Fruit fly (Drosophila melanogaster) whole organism, wandering third instar larva: Measurements from ENCODE around the gene CG7156.
A peak's percentile ranks its signal among the peaks of the same experiment; 100 is the strongest.

Experiments used
- Abd-B ChIP-seq: fragments of >200 bp; optimal IDR thresholded peaks from 2 replicates; lab custom pipeline; 2017; ENCODE audit warnings: missing biosample characterization, missing genetic modification characterization
- CG32264 ChIP-seq: fragments of 200-800 bp; sonication (Bioruptor generic); optimal IDR thresholded peaks from 2 replicates; lab custom pipeline; 2016; ENCODE audit warnings: missing biosample characterization, missing genetic modification characterization
- CG9705 ChIP-seq: fragments of 200-800 bp; sonication (Bioruptor generic); optimal IDR thresholded peaks from 2 replicates; lab custom pipeline; 2018; ENCODE audit warnings: missing biosample characterization, mild to moderate bottlenecking, missing genetic modification characterization
- CrebA ChIP-seq: fragments of 200-800 bp; sonication (Bioruptor generic); optimal IDR thresholded peaks from 2 replicates; lab custom pipeline; 2016; ENCODE audit warnings: missing biosample characterization, mild to moderate bottlenecking, missing genetic modification characterization, borderline replicate concordance
- Dfd ChIP-seq: fragments of >200 bp; optimal IDR thresholded peaks from 2 replicates; lab custom pipeline; 2017; ENCODE audit warnings: missing biosample characterization, missing genetic modification characterization
- Dif ChIP-seq: fragments of 200-275, 200-300 bp; sonication (Bioruptor generic); optimal IDR thresholded peaks from 2 replicates; lab custom pipeline; 2018; ENCODE audit warnings: missing biosample characterization, missing genetic modification characterization; ENCODE audit not compliant: partially characterized antibody
- GATAd ChIP-seq: sonication (Bioruptor generic); optimal IDR thresholded peaks from 2 replicates; lab custom pipeline; 2016; ENCODE audit warnings: missing biosample characterization, missing genetic modification characterization
- HLH106 ChIP-seq: fragments of 200-800 bp; optimal IDR thresholded peaks from 3 replicates; lab custom pipeline; 2019; ENCODE audit warnings: missing biosample characterization, mild to moderate bottlenecking, missing genetic modification characterization, moderate library complexity
- Hnf4 ChIP-seq: fragments of 200-800 bp; sonication (Bioruptor generic); optimal IDR thresholded peaks from 2 replicates; lab custom pipeline; 2016; ENCODE audit warnings: missing biosample characterization, mild to moderate bottlenecking, missing genetic modification characterization
- Hr78 ChIP-seq: fragments of >200 bp; optimal IDR thresholded peaks from 2 replicates; lab custom pipeline; 2017; ENCODE audit warnings: missing biosample characterization, missing genetic modification characterization
- Hr83 ChIP-seq: fragments of 200-300 bp; sonication (Bioruptor generic); optimal IDR thresholded peaks from 2 replicates; lab custom pipeline; 2016; ENCODE audit warnings: missing biosample characterization, mild to moderate bottlenecking, missing genetic modification characterization, moderate library complexity; ENCODE audit not compliant: poor library complexity, severe bottlenecking
- Jra ChIP-seq: sonication (Bioruptor generic); optimal IDR thresholded peaks from 2 replicates; lab custom pipeline; 2016; ENCODE audit warnings: missing biosample characterization, missing genetic modification characterization
- Mio ChIP-seq: sonication (Bioruptor generic); optimal IDR thresholded peaks from 2 replicates; lab custom pipeline; 2016; ENCODE audit warnings: missing biosample characterization, missing genetic modification characterization
- Myc ChIP-seq: fragments of >200 bp; optimal IDR thresholded peaks from 2 replicates; lab custom pipeline; 2017
- N ChIP-seq: fragments of >200 bp; optimal IDR thresholded peaks from 2 replicates; lab custom pipeline; 2018; ENCODE audit warnings: missing biosample characterization, missing external identifiers, missing genetic modification characterization
- OdsH ChIP-seq: fragments of 200-800 bp; sonication (Bioruptor generic); optimal IDR thresholded peaks from 2 replicates; lab custom pipeline; 2016; ENCODE audit warnings: missing biosample characterization, mild to moderate bottlenecking, missing genetic modification characterization
- Rel ChIP-seq, 2 experiments: fragments of 200-800 bp; sonication (Bioruptor generic) in 1 of 2; optimal IDR thresholded peaks; 2 replicates in 1 of 2; 3 replicates in 1 of 2; lab custom pipeline; 2016 to 2019; ENCODE audit warnings: mild to moderate bottlenecking in 2 of 2, missing biosample characterization in 2 of 2, missing genetic modification characterization in 2 of 2, moderate library complexity in 1 of 2
- Sp1 ChIP-seq: fragments of 200-800 bp; sonication (Bioruptor generic); optimal IDR thresholded peaks from 3 replicates; lab custom pipeline; 2019; ENCODE audit warnings: missing biosample characterization, mild to moderate bottlenecking, missing genetic modification characterization, moderate library complexity
- Vsx2 ChIP-seq: fragments of 200-300, 225-300 bp; sonication (Bioruptor generic); optimal IDR thresholded peaks from 2 replicates; lab custom pipeline; 2018; ENCODE audit warnings: missing biosample characterization, missing genetic modification characterization; ENCODE audit not compliant: partially characterized antibody
- br ChIP-seq: fragments of 200-800 bp; sonication (Bioruptor generic); optimal IDR thresholded peaks from 2 replicates; lab custom pipeline; 2016; ENCODE audit warnings: missing biosample characterization, missing genetic modification characterization
- brk ChIP-seq: fragments of 200-800 bp; sonication (Bioruptor generic); optimal IDR thresholded peaks from 2 replicates; lab custom pipeline; 2016; ENCODE audit warnings: missing biosample characterization, mild to moderate bottlenecking, missing genetic modification characterization
- dl ChIP-seq, 2 experiments: fragments of 175-275, 200-275 bp in 1 of 2; fragments of 200-275 bp in 1 of 2; sonication (Bioruptor generic); optimal IDR thresholded peaks; lab custom pipeline; 2018; ENCODE audit warnings: mild to moderate bottlenecking in 2 of 2, missing biosample characterization in 2 of 2, missing genetic modification characterization in 2 of 2, moderate library complexity in 2 of 2; ENCODE audit not compliant: partially characterized antibody in 2 of 2, insufficient read depth in 1 of 2
- dmrt93B ChIP-seq: fragments of 200-800 bp; sonication (Bioruptor generic); optimal IDR thresholded peaks from 2 replicates; lab custom pipeline; 2018; ENCODE audit warnings: missing biosample characterization, mild to moderate bottlenecking, missing genetic modification characterization
- dsf ChIP-seq: sonication (Bioruptor generic); optimal IDR thresholded peaks from 2 replicates; lab custom pipeline; 2016; ENCODE audit warnings: missing biosample characterization, missing genetic modification characterization, borderline replicate concordance
- ey ChIP-seq: fragments of 200-800 bp; sonication (Bioruptor generic); optimal IDR thresholded peaks from 2 replicates; lab custom pipeline; 2016; ENCODE audit warnings: missing biosample characterization, missing genetic modification characterization
- foxo ChIP-seq, 2 experiments: fragments of 200-800 bp; sonication (Bioruptor generic); optimal IDR thresholded peaks; 2 replicates in 1 of 2; 3 replicates in 1 of 2; lab custom pipeline; 2016 to 2017; ENCODE audit warnings: missing biosample characterization in 2 of 2, missing genetic modification characterization in 2 of 2
- fru ChIP-seq: fragments of 200-800 bp; sonication (Bioruptor generic); optimal IDR thresholded peaks from 3 replicates; lab custom pipeline; 2016; ENCODE audit warnings: missing biosample characterization, mild to moderate bottlenecking, missing genetic modification characterization
- h ChIP-seq: fragments of 200-800 bp; sonication (Bioruptor generic); optimal IDR thresholded peaks from 3 replicates; lab custom pipeline; 2016; ENCODE audit warnings: missing biosample characterization, mild to moderate bottlenecking, missing genetic modification characterization
- jim ChIP-seq: fragments of 175-275, 200-325 bp; sonication (Bioruptor generic); optimal IDR thresholded peaks from 2 replicates; lab custom pipeline; 2016; ENCODE audit warnings: missing biosample characterization, mild to moderate bottlenecking, missing genetic modification characterization
- lola ChIP-seq: fragments of >200 bp; optimal IDR thresholded peaks from 2 replicates; lab custom pipeline; 2017; ENCODE audit warnings: missing biosample characterization, missing genetic modification characterization
- pan ChIP-seq: fragments of >200 bp; optimal IDR thresholded peaks from 2 replicates; lab custom pipeline; 2017
- psq ChIP-seq: fragments of 200-800 bp; sonication (Bioruptor generic); optimal IDR thresholded peaks from 3 replicates; lab custom pipeline; 2017; ENCODE audit warnings: missing biosample characterization, mild to moderate bottlenecking, missing genetic modification characterization, moderate library complexity
- rgr ChIP-seq: fragments of 200-800 bp; sonication (Bioruptor generic); optimal IDR thresholded peaks from 3 replicates; lab custom pipeline; 2016; ENCODE audit warnings: missing biosample characterization, mild to moderate bottlenecking, missing genetic modification characterization
- sage ChIP-seq: fragments of 200-800 bp; sonication (Bioruptor generic); optimal IDR thresholded peaks from 2 replicates; lab custom pipeline; 2016; ENCODE audit warnings: missing biosample characterization, mild to moderate bottlenecking, missing genetic modification characterization
- sv ChIP-seq: fragments of 200-800 bp; sonication (Bioruptor generic); optimal IDR thresholded peaks from 3 replicates; lab custom pipeline; 2016; ENCODE audit warnings: missing biosample characterization, missing genetic modification characterization
- tai ChIP-seq: sonication (Bioruptor generic); optimal IDR thresholded peaks from 2 replicates; lab custom pipeline; 2016; ENCODE audit warnings: missing biosample characterization, missing genetic modification characterization
- usp ChIP-seq: fragments of >200 bp; optimal IDR thresholded peaks from 2 replicates; lab custom pipeline; 2017; ENCODE audit warnings: missing biosample characterization, missing genetic modification characterization
- woc ChIP-seq: sonication (Bioruptor generic); optimal IDR thresholded peaks from 2 replicates; lab custom pipeline; 2016; ENCODE audit warnings: missing biosample characterization, mild to moderate bottlenecking, missing genetic modification characterization

Gene CG7156

dm6 chr3R:18246041-18246440, 4.1 kb upstream of the CG7156 start:
- TF ChIP-seq pan = no peak
- no peak for TF ChIP-seq Hnf4
- no peak for TF ChIP-seq Abd-B
- no peak for TF ChIP-seq brk (GFP tag; lab: Kevin White, UChicago)
- no peak for TF ChIP-seq Rel (GFP tag; optimal IDR thresholded peaks at IDR 0.05; lab: Kevin White, UChicago)
- peak; percentile 14 for TF ChIP-seq Rel (tag; optimal IDR thresholded peaks at IDR 0.05; lab: Kevin White, UChicago)
- TF ChIP-seq Hr78 (GFP tag; lab: Kevin White, UChicago) = no peak
- TF ChIP-seq, all 38 proteins: peak for 1

dm6 chr3R:18245044-18245596, 3.2 kb upstream of the CG7156 start:
- TF ChIP-seq Dfd (GFP tag; lab: Kevin White, UChicago) (no peak), br (GFP tag; lab: Kevin White, UChicago) (no peak), CrebA (no peak), foxo (GFP tag; optimal IDR thresholded peaks at IDR 0.05; lab: Kevin White, UChicago) (no peak), fru (GFP tag; lab: Kevin White, UChicago) (no peak), pan (no peak), usp (GFP tag; lab: Kevin White, UChicago) (no peak), GATAd (GFP tag; lab: Kevin White, UChicago) (no peak)

DNA sequence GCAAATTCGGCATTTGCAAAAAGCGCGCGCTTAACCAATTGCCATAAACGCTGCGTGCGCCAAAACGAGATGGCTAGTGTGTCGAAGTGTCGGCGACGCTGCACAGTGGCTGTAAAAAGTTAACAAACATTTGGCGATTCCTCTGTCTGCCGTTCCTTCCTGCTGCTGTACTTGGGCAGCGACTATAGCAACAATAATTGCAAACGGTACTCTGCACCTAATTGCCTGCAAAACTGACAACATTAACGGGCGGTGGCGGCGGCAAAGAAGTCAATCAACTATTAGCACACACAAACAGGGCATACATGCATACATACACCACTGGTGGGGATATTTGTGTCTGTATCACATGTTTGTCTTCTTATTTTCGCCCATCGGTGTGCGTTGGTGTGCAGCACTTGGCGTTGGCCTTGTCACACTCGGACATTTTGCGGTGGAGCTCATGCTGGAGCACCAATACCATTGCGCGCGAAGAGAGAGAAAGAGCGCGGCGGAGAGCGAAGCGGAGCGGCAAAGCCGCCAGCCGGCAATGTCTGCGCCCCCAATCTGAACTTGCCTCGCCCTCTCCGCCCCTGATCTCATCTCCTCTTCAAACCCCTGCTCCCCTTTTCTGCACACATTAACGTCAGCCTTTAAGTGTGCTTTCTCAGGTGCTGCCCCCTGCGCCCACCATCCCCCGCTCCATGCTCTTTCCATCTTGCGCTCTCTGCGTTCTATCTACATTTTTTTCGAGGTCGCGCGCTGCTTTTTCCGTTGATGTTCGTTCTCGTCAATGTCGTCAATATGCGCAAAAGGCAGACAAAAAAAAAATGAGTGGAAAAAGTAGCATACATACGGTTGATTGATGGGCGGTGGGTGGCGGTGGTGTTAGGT, 2.4 kb upstream of the CG7156 start:
- TF ChIP-seq N (GFP tag; lab: Kevin White, UChicago) (peak; percentile 70), Dif (GFP tag; lab: Kevin White, UChicago) (peak; percentile 97), Mio (GFP tag; lab: Kevin White, UChicago) (no peak), Dfd (GFP tag; lab: Kevin White, UChicago) (no peak), dl (GFP tag; optimal IDR thresholded peaks at IDR 0.05; lab: Kevin White, UChicago; ENCODE audit: insufficient read depth in 1 of 2, partially characterized antibody in 2 of 2) (peak; percentile 94 to 97), br (GFP tag; lab: Kevin White, UChicago) (peak; percentile 31), dmrt93B (GFP tag; lab: Kevin White, UChicago) (no peak), Abd-B (peak; percentile 16), brk (GFP tag; lab: Kevin White, UChicago) (no peak), jim (no peak), Hr83 (GFP tag; lab: Kevin White, UChicago) (peak; percentile 86), CG32264 (GFP tag; lab: Kevin White, UChicago) (no peak), tai (GFP tag; lab: Kevin White, UChicago) (no peak), HLH106 (tag; lab: Kevin White, UChicago) (peak; percentile 18), rgr (GFP tag; lab: Kevin White, UChicago) (peak; percentile 33), Rel (GFP tag; optimal IDR thresholded peaks at IDR 0.05; lab: Kevin White, UChicago) (no peak), Rel (tag; optimal IDR thresholded peaks at IDR 0.05; lab: Kevin White, UChicago) (peak; percentile 91), pan (no peak), CG9705 (GFP tag; lab: Kevin White, UChicago) (no peak), woc (peak; percentile 49), foxo (GFP tag; optimal IDR thresholded peaks at IDR 0.05; lab: Kevin White, UChicago) (peak in 1 of 2 experiments; percentile 23), ey (GFP tag; lab: Kevin White, UChicago) (no peak), fru (GFP tag; lab: Kevin White, UChicago) (peak; percentile 40), GATAd (GFP tag; lab: Kevin White, UChicago) (no peak), Sp1 (no peak), Hr78 (GFP tag; lab: Kevin White, UChicago) (peak; percentile 36), dsf (no peak), usp (GFP tag; lab: Kevin White, UChicago) (no peak), psq (peak; percentile 91), CrebA (no peak), sv (no peak), Myc (no peak), lola (GFP tag; lab: Kevin White, UChicago) (no peak), h (GFP tag; lab: Kevin White, UChicago) (peak; percentile 73), sage (no peak), OdsH (GFP tag; lab: Kevin White, UChicago) (peak; percentile 22), Jra (peak; percentile 16), Vsx2 (GFP tag; lab: Kevin White, UChicago) (no peak), Hnf4 (peak; percentile 31)
- TF ChIP-seq, all 38 proteins: peak for 18
